Worm (Caenorhabditis elegans) whole organism, L3 larva: ENCODE results near the gene C25A6.1.

Source experiments
- aly-2 ChIP-seq: fragments of 150-350 bp; optimal IDR thresholded peaks from 2 replicates; lab custom pipeline; 2014; ENCODE audit warnings: missing biosample characterization, missing genetic modification characterization
- ceh-28 ChIP-seq: fragments of 150-350 bp; optimal IDR thresholded peaks from 2 replicates; lab custom pipeline; 2014; ENCODE audit warnings: missing biosample characterization, missing genetic modification reagents, missing genetic modification characterization
- ceh-9 ChIP-seq: sonication (generic microtip); optimal IDR thresholded peaks from 2 replicates; lab custom pipeline; 2018; ENCODE audit warnings: missing biosample characterization, missing genetic modification characterization
- daf-12 ChIP-seq: fragments of 150-350 bp; optimal IDR thresholded peaks from 2 replicates; lab custom pipeline; 2014; ENCODE audit warnings: missing biosample characterization, missing genetic modification reagents, missing genetic modification characterization
- egl-27 ChIP-seq: sonication (generic microtip); optimal IDR thresholded peaks from 4 replicates; lab custom pipeline; 2017; ENCODE audit warnings: missing biosample characterization, missing genetic modification reagents, missing genetic modification characterization
- egl-5 ChIP-seq: fragments of 150-350 bp; optimal IDR thresholded peaks from 2 replicates; lab custom pipeline; 2017; ENCODE audit warnings: missing biosample characterization, missing genetic modification reagents, missing genetic modification characterization, inconsistent platforms
- elt-1 ChIP-seq: fragments of 150-350 bp; optimal IDR thresholded peaks from 2 replicates; lab custom pipeline; 2014; ENCODE audit warnings: missing biosample characterization, missing genetic modification characterization
- fkh-10 ChIP-seq: sonication (generic microtip); optimal IDR thresholded peaks from 2 replicates; lab custom pipeline; 2017; ENCODE audit warnings: missing biosample characterization, missing genetic modification reagents, missing genetic modification characterization
- fkh-2 ChIP-seq: fragments of 150-350 bp; optimal IDR thresholded peaks from 2 replicates; lab custom pipeline; 2014; ENCODE audit warnings: missing biosample characterization, missing genetic modification reagents, missing genetic modification characterization
- lin-15B ChIP-seq: fragments of 150-350 bp; optimal IDR thresholded peaks from 2 replicates; lab custom pipeline; 2014; ENCODE audit warnings: missing biosample characterization, missing genetic modification characterization
- lin-39 ChIP-seq: fragments of 150-350 bp; optimal IDR thresholded peaks from 2 replicates; lab custom pipeline; 2018; ENCODE audit warnings: missing biosample characterization, missing genetic modification reagents, missing genetic modification characterization
- nhr-11 ChIP-seq: fragments of 150-350 bp; optimal IDR thresholded peaks from 2 replicates; lab custom pipeline; 2014; ENCODE audit warnings: missing biosample characterization, missing genetic modification characterization
- nhr-12 ChIP-seq: fragments of 150-350 bp; optimal IDR thresholded peaks from 2 replicates; lab custom pipeline; 2014; ENCODE audit warnings: missing biosample characterization, missing genetic modification characterization
- nhr-237 ChIP-seq: fragments of 150-350 bp; optimal IDR thresholded peaks from 2 replicates; lab custom pipeline; 2014; ENCODE audit warnings: missing biosample characterization, missing genetic modification characterization
- nhr-25 ChIP-seq: sonication (generic microtip); optimal IDR thresholded peaks from 2 replicates; lab custom pipeline; 2017; ENCODE audit warnings: missing biosample characterization, missing genetic modification characterization
- nhr-43 ChIP-seq: sonication (generic microtip); optimal IDR thresholded peaks from 2 replicates; lab custom pipeline; 2016; ENCODE audit warnings: mild to moderate bottlenecking, missing genetic modification characterization, missing compliant biosample characterization; ENCODE audit not compliant: poor library complexity, severe bottlenecking
- nhr-76 ChIP-seq: fragments of 150-350 bp; sonication (generic microtip); optimal IDR thresholded peaks from 5 replicates; lab custom pipeline; 2014; ENCODE audit warnings: missing biosample characterization, missing genetic modification characterization
- nhr-77 ChIP-seq: fragments of 150-350 bp; optimal IDR thresholded peaks from 2 replicates; lab custom pipeline; 2014; ENCODE audit warnings: missing biosample characterization, missing genetic modification characterization
- skn-1 ChIP-seq: fragments of 150-350 bp; optimal IDR thresholded peaks from 2 replicates; lab custom pipeline; 2014; ENCODE audit warnings: missing biosample characterization, missing genetic modification characterization
- unc-39 ChIP-seq: sonication (generic microtip); optimal IDR thresholded peaks from 4 replicates; lab custom pipeline; 2017; ENCODE audit warnings: missing biosample characterization, missing genetic modification characterization

C25A6.1 gene

DNA sequence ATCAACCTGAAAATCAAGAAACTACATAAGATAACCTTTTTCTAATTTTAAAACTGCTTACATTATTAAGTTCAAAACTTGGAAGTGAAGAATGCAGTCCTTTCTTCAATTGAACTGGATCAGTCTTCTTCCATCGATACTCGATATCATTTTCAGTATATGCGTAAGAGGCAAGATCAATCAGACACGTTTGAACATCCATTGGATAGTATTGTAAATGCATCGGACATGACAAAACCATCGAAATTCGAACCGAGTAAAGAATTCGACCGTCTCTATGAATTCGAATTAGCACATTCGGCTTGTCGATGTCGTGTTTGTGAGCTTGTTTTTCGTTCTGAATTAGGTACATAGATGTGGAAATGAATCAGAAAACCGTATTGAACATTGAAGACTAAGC lies 42.4 kb downstream of the C25A6.1 start:
- TF ChIP-seq nhr-43 (tag; lab: Kevin White, UChicago) (no peak), nhr-12 (tag; lab: Kevin White, UChicago) (no peak), ceh-9 (tag; lab: Kevin White, UChicago) (no peak), skn-1 (no peak), nhr-237 (tag; lab: Kevin White, UChicago) (no peak), nhr-77 (tag; lab: Kevin White, UChicago) (no peak), lin-15B (tag; lab: Kevin White, UChicago) (no peak), ceh-28 (tag; lab: Kevin White, UChicago) (no peak), daf-12 (tag; lab: Kevin White, UChicago) (no peak), nhr-76 (tag; lab: Kevin White, UChicago) (no peak), unc-39 (tag; lab: Kevin White, UChicago) (no peak), nhr-11 (tag; lab: Kevin White, UChicago) (no peak), nhr-25 (tag; lab: Kevin White, UChicago) (no peak), lin-39 (tag; lab: Kevin White, UChicago) (no peak), fkh-2 (tag; lab: Kevin White, UChicago) (no peak), elt-1 (tag; lab: Kevin White, UChicago) (no peak), egl-27 (tag; lab: Kevin White, UChicago) (no peak)

DNA sequence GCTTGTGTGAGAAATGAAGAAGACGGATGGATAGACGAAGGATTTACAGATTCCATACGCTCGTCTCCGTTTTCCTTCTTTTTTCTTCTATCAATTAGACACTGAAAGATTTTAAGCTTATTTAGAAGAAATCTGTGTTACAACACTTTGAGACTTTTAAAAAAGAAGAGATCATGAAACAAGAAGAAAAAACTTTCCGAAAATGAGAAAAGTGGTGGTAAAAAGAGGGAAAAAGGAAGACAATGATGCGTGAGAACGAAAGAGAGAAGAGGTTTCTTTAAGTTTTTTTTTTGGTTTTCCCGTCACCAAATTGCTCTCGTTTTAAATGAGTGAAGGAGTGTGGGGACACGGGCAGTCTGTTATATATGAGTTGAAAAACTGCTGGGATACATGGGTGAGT lies 45.3 kb downstream of the C25A6.1 start, which contains the start of gene glc-3:
glc-3 (minus strand) TSS at position 101 of the 400 bp plus-strand sequence.
- TF ChIP-seq aly-2 (no peak), nhr-237 (tag; lab: Kevin White, UChicago) (no peak), nhr-77 (tag; lab: Kevin White, UChicago) (no peak)

DNA sequence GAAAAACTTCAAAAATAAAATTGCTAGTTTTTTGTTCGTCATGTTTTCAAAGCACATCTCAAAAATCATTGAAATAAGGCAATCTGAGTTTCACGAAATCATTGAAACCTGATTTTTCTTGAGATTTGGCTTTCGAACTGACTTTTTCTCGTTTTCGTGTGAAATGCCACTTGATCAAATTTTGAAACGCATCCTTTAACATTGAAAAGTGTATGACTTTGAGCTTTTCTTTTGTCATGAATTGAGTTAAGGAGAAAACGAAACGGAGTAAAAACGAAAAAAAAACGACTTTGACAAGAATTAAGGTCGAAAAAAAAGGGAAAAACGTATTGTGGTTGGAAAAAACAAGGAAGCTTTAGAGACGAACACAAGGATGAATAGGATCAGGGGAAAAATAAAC lies 46.6 kb downstream of the C25A6.1 start:
- TF ChIP-seq egl-5 (tag; lab: Kevin White, UChicago) (no peak), fkh-10 (GFP tag; lab: Kevin White, UChicago) (peak; percentile 45)
